Worm (Caenorhabditis elegans) whole organism, mixed stage, embryonic: ENCODE results near the gene pqn-41.

Source experiments
- hlh-1 ChIP-seq: fragments of 150-350 bp; optimal IDR thresholded peaks from 2 replicates; lab custom pipeline; 2014; ENCODE audit warnings: missing biosample characterization, missing genetic modification reagents, missing genetic modification characterization
- mep-1 ChIP-seq: fragments of 150-350 bp; optimal IDR thresholded peaks from 2 replicates; lab custom pipeline; 2017; ENCODE audit warnings: missing biosample characterization, missing genetic modification reagents, missing genetic modification characterization, inconsistent platforms
- nhr-76 ChIP-seq: sonication (generic microtip); optimal IDR thresholded peaks from 2 replicates; lab custom pipeline; 2017; ENCODE audit warnings: missing biosample characterization, missing genetic modification characterization
- pha-4 ChIP-seq: fragments of 150-350 bp; optimal IDR thresholded peaks from 2 replicates; lab custom pipeline; 2018; ENCODE audit warnings: missing biosample characterization, missing genetic modification reagents, missing genetic modification characterization
- snpc-4 ChIP-seq: fragments of 150-350 bp; optimal IDR thresholded peaks from 2 replicates; lab custom pipeline; 2014; ENCODE audit warnings: missing biosample characterization, missing genetic modification characterization
- sptf-1 ChIP-seq: sonication (generic microtip); optimal IDR thresholded peaks from 2 replicates; lab custom pipeline; 2017; ENCODE audit warnings: mild to moderate bottlenecking, missing genetic modification characterization, moderate library complexity, missing compliant biosample characterization

- no peak for TF ChIP-seq nhr-76
- peak; percentile 65 for TF ChIP-seq hlh-1 (tag; lab: Kevin White, UChicago)
- TF ChIP-seq mep-1, result no peak
- TF ChIP-seq snpc-4, result no peak
- TF ChIP-seq sptf-1 (tag; lab: Kevin White, UChicago), result no peak
- TF ChIP-seq pha-4 (tag; lab: Kevin White, UChicago), result no peak
Observed at ce11 chrIII:1943488-1943887, 37.7 kb downstream of the pqn-41 start, which contains the start of gene F53A3.1.
